Fruit fly (Drosophila melanogaster) whole organism, wandering third instar larva: ENCODE results near the gene CG9926.

Experiments
- HLH106 ChIP-seq: fragments of 200-800 bp; optimal IDR thresholded peaks from 3 replicates; lab custom pipeline; 2019; ENCODE audit warnings: missing biosample characterization, mild to moderate bottlenecking, missing genetic modification characterization, moderate library complexity
- Hnf4 ChIP-seq: fragments of 200-800 bp; sonication (Bioruptor generic); optimal IDR thresholded peaks from 2 replicates; lab custom pipeline; 2016; ENCODE audit warnings: missing biosample characterization, mild to moderate bottlenecking, missing genetic modification characterization
- OdsH ChIP-seq: fragments of 200-800 bp; sonication (Bioruptor generic); optimal IDR thresholded peaks from 2 replicates; lab custom pipeline; 2016; ENCODE audit warnings: missing biosample characterization, mild to moderate bottlenecking, missing genetic modification characterization
- br ChIP-seq: fragments of 200-800 bp; sonication (Bioruptor generic); optimal IDR thresholded peaks from 2 replicates; lab custom pipeline; 2016; ENCODE audit warnings: missing biosample characterization, missing genetic modification characterization
- psq ChIP-seq: fragments of 200-800 bp; sonication (Bioruptor generic); optimal IDR thresholded peaks from 3 replicates; lab custom pipeline; 2017; ENCODE audit warnings: missing biosample characterization, mild to moderate bottlenecking, missing genetic modification characterization, moderate library complexity

DNA sequence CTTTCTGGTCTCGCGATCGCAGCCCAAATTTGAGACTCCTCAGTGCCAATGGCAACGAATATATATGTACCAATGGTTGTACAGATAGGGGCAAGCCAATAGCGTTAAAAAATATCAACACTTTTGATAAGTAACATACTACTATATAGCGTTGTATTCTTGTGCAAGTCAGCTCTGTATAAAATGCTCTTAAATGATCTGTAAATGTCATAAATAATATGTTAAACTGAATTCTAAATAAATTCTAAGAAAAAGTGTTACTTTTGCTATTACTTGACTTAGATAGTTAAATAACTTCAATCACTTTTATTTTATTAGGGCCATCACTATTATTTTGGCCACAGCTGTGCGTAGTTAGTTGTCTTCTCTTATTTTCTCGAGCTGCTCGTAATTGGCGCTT is 16.3 kb downstream of the CG9926 start:
- TF ChIP-seq HLH106 (tag; lab: Kevin White, UChicago) (peak; percentile 45), br (GFP tag; lab: Kevin White, UChicago) (peak; percentile 50), OdsH (GFP tag; lab: Kevin White, UChicago) (peak; percentile 56), Hnf4 (GFP tag; lab: Kevin White, UChicago) (peak; percentile 3), psq (GFP tag; lab: Kevin White, UChicago) (peak; percentile 22)
